Worm (Caenorhabditis elegans) whole organism, young adult: Measurements from ENCODE around the gene W06D11.1.

Experiments used
- B0019.2 ChIP-seq: fragments of 200-800 bp; sonication (Bioruptor generic); conservative IDR thresholded peaks from 2 replicates; pipeline ENCODE4 v1.3.6; 2022; ENCODE audit warnings: missing genetic modification reagents, missing genetic modification characterization, missing compliant biosample characterization
- B0035.1 ChIP-seq: sonication (generic microtip); optimal IDR thresholded peaks from 2 replicates; lab custom pipeline; 2016; ENCODE audit warnings: missing genetic modification characterization, mild to moderate bottlenecking, missing compliant biosample characterization, missing genotype, missing genetic modification reagents
- B0261.1 ChIP-seq: sonication (generic microtip); optimal IDR thresholded peaks from 2 replicates; lab custom pipeline; 2016; ENCODE audit warnings: mild to moderate bottlenecking, missing genetic modification characterization, moderate library complexity, missing compliant biosample characterization
- F10E7.11 ChIP-seq: sonication (generic microtip); optimal IDR thresholded peaks from 2 replicates; lab custom pipeline; 2017; ENCODE audit warnings: mild to moderate bottlenecking, missing genetic modification characterization, moderate library complexity, missing compliant biosample characterization
- F39B2.1 ChIP-seq: fragments of 200-800 bp; sonication (Bioruptor generic); IDR thresholded peaks from 2 replicates; pipeline ENCODE4 v1.3.6; 2022; ENCODE audit warnings: missing genetic modification reagents, missing genetic modification characterization, missing compliant biosample characterization
- K12H6.12 ChIP-seq: fragments of 200-800 bp; sonication (Bioruptor generic); optimal IDR thresholded peaks from 2 replicates; lab custom pipeline; 2018; ENCODE audit warnings: mild to moderate bottlenecking, missing genetic modification characterization, missing compliant biosample characterization
- Y56A3A.18 ChIP-seq: fragments of 200-800 bp; sonication (Bioruptor generic); IDR thresholded peaks from 2 replicates; pipeline ENCODE4 v1.3.6; 2022; ENCODE audit warnings: missing genetic modification reagents, missing genetic modification characterization, missing compliant biosample characterization
- atf-7 ChIP-seq: sonication (generic microtip); optimal IDR thresholded peaks from 2 replicates; lab custom pipeline; 2017; ENCODE audit warnings: mild to moderate bottlenecking, missing genetic modification characterization, missing compliant biosample characterization
- bed-1 ChIP-seq: fragments of 200-800 bp; sonication (Bioruptor generic); IDR thresholded peaks from 2 replicates; pipeline ENCODE4 v1.3.6; 2022; ENCODE audit warnings: missing genetic modification reagents, missing genetic modification characterization, missing compliant biosample characterization
- ccch-3 ChIP-seq: fragments of 200-800 bp; sonication (Bioruptor generic); optimal IDR thresholded peaks from 2 replicates; lab custom pipeline; 2018; ENCODE audit warnings: mild to moderate bottlenecking, missing genetic modification characterization, missing compliant biosample characterization
- cebp-1 ChIP-seq, 2 experiments: fragments of 200-800 bp in 1 of 2; sonication (Bioruptor generic) in 1 of 2; sonication (generic microtip) in 1 of 2; IDR thresholded peaks in 1 of 2; optimal IDR thresholded peaks in 1 of 2; 2 replicates each; pipeline versions ENCODE4 v1.3.6 to Lab custom; 2017 to 2022; ENCODE audit warnings: missing compliant biosample characterization in 2 of 2, missing genetic modification characterization in 2 of 2, mild to moderate bottlenecking in 1 of 2, missing genetic modification reagents in 1 of 2, moderate library complexity in 1 of 2
- chd-7 ChIP-seq: sonication (generic microtip); optimal IDR thresholded peaks from 2 replicates; lab custom pipeline; 2016; ENCODE audit warnings: mild to moderate bottlenecking, missing genetic modification characterization, moderate library complexity, missing compliant biosample characterization
- dpl-1 ChIP-seq: fragments of 150-350 bp; optimal IDR thresholded peaks from 2 replicates; lab custom pipeline; 2014; ENCODE audit warnings: missing biosample characterization, missing genetic modification reagents, missing genetic modification characterization
- egl-44 ChIP-seq: fragments of 200-800 bp; sonication (Bioruptor generic); IDR thresholded peaks from 2 replicates; pipeline ENCODE4 v1.3.6; 2022; ENCODE audit warnings: missing genetic modification reagents, missing genetic modification characterization, missing compliant biosample characterization
- egrh-3 ChIP-seq: fragments of 200-800 bp; sonication (Bioruptor generic); IDR thresholded peaks from 2 replicates; pipeline ENCODE4 v1.3.6; 2022; ENCODE audit warnings: missing genetic modification reagents, missing genetic modification characterization, missing compliant biosample characterization
- ekl-4 ChIP-seq: fragments of 200-800 bp; sonication (Bioruptor generic); IDR thresholded peaks from 2 replicates; pipeline ENCODE4 v1.3.6; 2022; ENCODE audit warnings: missing genetic modification reagents, missing genetic modification characterization, missing compliant biosample characterization
- him-1 ChIP-seq: sonication (generic microtip); optimal IDR thresholded peaks from 2 replicates; lab custom pipeline; 2016; ENCODE audit warnings: missing genotype, missing genetic modification reagents, missing genetic modification characterization, missing compliant biosample characterization
- hlh-26 ChIP-seq: fragments of 200-800 bp; sonication (Bioruptor generic); conservative IDR thresholded peaks from 2 replicates; pipeline ENCODE4 v1.3.6; 2022; ENCODE audit warnings: missing genetic modification reagents, missing genetic modification characterization, missing compliant biosample characterization
- hrde-1 ChIP-seq: sonication (generic microtip); optimal IDR thresholded peaks from 2 replicates; lab custom pipeline; 2016; ENCODE audit warnings: missing genetic modification characterization, mild to moderate bottlenecking, missing compliant biosample characterization, moderate library complexity, missing genotype, missing genetic modification reagents, borderline replicate concordance
- lag-1 ChIP-seq: fragments of 200-800 bp; sonication (Bioruptor generic); IDR thresholded peaks from 2 replicates; pipeline ENCODE4 v1.3.6; 2022; ENCODE audit warnings: missing genetic modification reagents, missing genetic modification characterization, missing compliant biosample characterization
- lin-26 ChIP-seq: fragments of 200-800 bp; sonication (Bioruptor generic); IDR thresholded peaks from 2 replicates; pipeline ENCODE4 v1.3.6; 2022; ENCODE audit warnings: missing genetic modification reagents, missing genetic modification characterization, missing compliant biosample characterization
- lin-35 ChIP-seq, 3 experiments: fragments of 150-350 bp in 2 of 3; sonication (generic microtip) in 1 of 3; optimal IDR thresholded peaks; 2 replicates each; lab custom pipeline; 2014 to 2018; ENCODE audit warnings: missing biosample characterization in 3 of 3, missing genetic modification characterization in 3 of 3, missing genetic modification reagents in 3 of 3
- lin-40 ChIP-seq: sonication (generic microtip); optimal IDR thresholded peaks from 2 replicates; lab custom pipeline; 2016; ENCODE audit warnings: missing genetic modification characterization, mild to moderate bottlenecking, missing compliant biosample characterization, missing genotype, missing genetic modification reagents
- madf-10 ChIP-seq: sonication (generic microtip); optimal IDR thresholded peaks from 2 replicates; lab custom pipeline; 2016; ENCODE audit warnings: mild to moderate bottlenecking, missing genetic modification characterization, missing compliant biosample characterization
- mel-28 ChIP-seq: sonication (generic microtip); optimal IDR thresholded peaks from 2 replicates; lab custom pipeline; 2016; ENCODE audit warnings: borderline replicate concordance, mild to moderate bottlenecking, missing genetic modification characterization, missing compliant biosample characterization
- nhr-80 ChIP-seq: sonication (generic microtip); optimal IDR thresholded peaks from 2 replicates; lab custom pipeline; 2016; ENCODE audit warnings: missing genetic modification characterization, missing compliant biosample characterization
- pbrm-1 ChIP-seq: fragments of 200-800 bp; sonication (Bioruptor generic); IDR thresholded peaks from 2 replicates; pipeline ENCODE4 v1.3.6; 2022; ENCODE audit warnings: missing genetic modification reagents, missing genetic modification characterization, missing compliant biosample characterization
- rcor-1 ChIP-seq: fragments of 200-800 bp; sonication (Bioruptor generic); IDR thresholded peaks from 2 replicates; pipeline ENCODE4 v1.3.6; 2022; ENCODE audit warnings: missing genetic modification reagents, missing genetic modification characterization, missing compliant biosample characterization
- snpc-1.3 ChIP-seq: sonication (generic microtip); optimal IDR thresholded peaks from 2 replicates; lab custom pipeline; 2017; ENCODE audit warnings: missing genetic modification characterization, mild to moderate bottlenecking, missing compliant biosample characterization, antibody characterized with exemption, moderate library complexity, missing genotype, missing genetic modification reagents; ENCODE audit not compliant: insufficient read depth
- sptf-2 ChIP-seq: fragments of 200-800 bp; sonication (Bioruptor generic); optimal IDR thresholded peaks from 2 replicates; lab custom pipeline; 2018; ENCODE audit warnings: mild to moderate bottlenecking, missing genetic modification characterization, missing compliant biosample characterization
- tbp1 ChIP-seq: fragments of 200-800 bp; sonication (Bioruptor generic); optimal IDR thresholded peaks from 2 replicates; lab custom pipeline; 2018; ENCODE audit warnings: mild to moderate bottlenecking, missing genetic modification characterization, missing compliant biosample characterization
- unc-130 ChIP-seq: sonication (generic microtip); optimal IDR thresholded peaks from 2 replicates; lab custom pipeline; 2016; ENCODE audit warnings: missing genetic modification reagents, missing genetic modification characterization, missing compliant biosample characterization
- xnd-1 ChIP-seq: sonication (generic microtip); optimal IDR thresholded peaks from 2 replicates; lab custom pipeline; 2016; ENCODE audit warnings: missing genotype, missing genetic modification reagents, missing genetic modification characterization, missing compliant biosample characterization
- zfh-2 ChIP-seq: fragments of 200-800 bp; sonication (Bioruptor generic); conservative IDR thresholded peaks from 2 replicates; pipeline ENCODE4 v1.3.6; 2022; ENCODE audit warnings: missing genetic modification reagents, missing genetic modification characterization, missing compliant biosample characterization
- ztf-25 ChIP-seq: fragments of 200-800 bp; sonication (Bioruptor generic); IDR thresholded peaks from 2 replicates; pipeline ENCODE4 v1.3.6; 2022; ENCODE audit warnings: missing genetic modification reagents, missing genetic modification characterization, missing compliant biosample characterization
- ztf-28 ChIP-seq: fragments of 200-800 bp; sonication (Bioruptor generic); IDR thresholded peaks from 2 replicates; pipeline ENCODE4 v1.3.6; 2022; ENCODE audit warnings: missing genetic modification reagents, missing genetic modification characterization, missing compliant biosample characterization

The W06D11.1 gene

ce11 chrX:12256594-12257048, 37.7 kb upstream of the W06D11.1 start, which contains the start of gene E01G6.2:
Gene E01G6.2, plus strand, starts transcription at chrX:12256644.
- TF ChIP-seq zfh-2 (GFP tag; lab: Robert Waterston, UW) (peak; percentile 50), ztf-28 (GFP tag; lab: Robert Waterston, UW) (no peak)

ce11 chrX:12260381-12260931, 33.9 kb upstream of the W06D11.1 start, which contains the start of gene E01G6.1:
Gene E01G6.1, plus strand, starts transcription at chrX:12260881.
- peak; percentile 62; the same call in 1 of the 2 replicates for TF ChIP-seq egrh-3
- peak; percentile 91 for TF ChIP-seq zfh-2 (GFP tag; lab: Robert Waterston, UW)
- TF ChIP-seq egl-44 (GFP tag; lab: Robert Waterston, UW) = no peak

- TF ChIP-seq xnd-1 (tag; lab: Kevin White, UChicago) (no peak), K12H6.12 (tag; lab: Kevin White, UChicago) (no peak), ekl-4 (GFP tag; lab: Robert Waterston, UW) (no peak), cebp-1 (GFP tag; IDR thresholded peaks at IDR 0.05; lab: Robert Waterston, UW) (no peak), cebp-1 (tag; optimal IDR thresholded peaks at IDR 0.05; lab: Kevin White, UChicago) (no peak), hrde-1 (no peak), atf-7 (tag; lab: Kevin White, UChicago) (no peak), B0261.1 (tag; lab: Kevin White, UChicago) (no peak), F10E7.11 (tag; lab: Kevin White, UChicago) (no peak), hlh-26 (GFP tag; lab: Robert Waterston, UW) (no peak), mel-28 (tag; lab: Kevin White, UChicago) (no peak), lin-35 (GFP tag; optimal IDR thresholded peaks at IDR 0.05; lab: Kevin White, UChicago) (no peak), him-1 (tag; lab: Kevin White, UChicago) (no peak), snpc-1.3 (no peak), F39B2.1 (GFP tag; lab: Robert Waterston, UW) (no peak), lin-40 (tag; lab: Kevin White, UChicago) (no peak)
Observed at ce11 chrX:12270841-12271240, 23.5 kb upstream of the W06D11.1 start, which contains the start of gene otpl-8. Gene otpl-8, minus strand, starts transcription at chrX:12270941.

ce11 chrX:12273870-12274269, 20.5 kb upstream of the W06D11.1 start, which contains the start of gene H19J13.2:
Gene H19J13.2, minus strand, starts transcription at chrX:12273970.
- no peak for TF ChIP-seq madf-10
- no peak for TF ChIP-seq lin-26 (GFP tag; lab: Robert Waterston, UW)
- no peak for TF ChIP-seq sptf-2 (GFP tag; lab: Kevin White, UChicago)
- no peak for TF ChIP-seq rcor-1
- TF ChIP-seq F39B2.1 (GFP tag; lab: Robert Waterston, UW) = no peak
- TF ChIP-seq chd-7 (tag; lab: Kevin White, UChicago) = no peak
- TF ChIP-seq pbrm-1 = no peak
- no peak for TF ChIP-seq bed-1 (GFP tag; lab: Robert Waterston, UW)
- TF ChIP-seq Y56A3A.18 (GFP tag; lab: Robert Waterston, UW) = no peak
- TF ChIP-seq F10E7.11 (tag; lab: Kevin White, UChicago) = no peak
- no peak for TF ChIP-seq ztf-25 (GFP tag; lab: Robert Waterston, UW)
- TF ChIP-seq zfh-2 (GFP tag; lab: Robert Waterston, UW) = no peak
- no peak for TF ChIP-seq ccch-3 (GFP tag; lab: Kevin White, UChicago)
- no peak for TF ChIP-seq tbp1 (GFP tag; lab: Kevin White, UChicago)
- no peak for TF ChIP-seq lag-1 (GFP tag; lab: Robert Waterston, UW)
- no peak for TF ChIP-seq B0019.2
- no peak for TF ChIP-seq unc-130 (GFP tag; lab: Kevin White, UChicago)
- TF ChIP-seq nhr-80 = no peak
- no peak for TF ChIP-seq dpl-1 (GFP tag; lab: Kevin White, UChicago)
- TF ChIP-seq B0035.1 = no peak
